Worm (Caenorhabditis elegans): ENCODE data around the gene rbm-25.
A peak's percentile ranks its signal among the peaks of the same experiment; 100 is the strongest.

Gene rbm-25

ce11 chrV:12491070-12491643, 6.9 kb upstream of the rbm-25 start:
- TF ChIP-seq lin-29 (GFP tag; IDR thresholded peaks at IDR 0.05) (no peak), nhr-10 (tag; optimal IDR thresholded peaks at IDR 0.05) (no peak), aly-2 (tag; optimal IDR thresholded peaks at IDR 0.05) (no peak), dmd-9 (GFP tag; IDR thresholded peaks at IDR 0.05) (no peak), hmg-1.1 (GFP tag; IDR thresholded peaks at IDR 0.05) (peak; percentile 63; the same call in 1 of the 2 replicates), nhr-77 (tag; optimal IDR thresholded peaks at IDR 0.05) (peak; percentile 24), ctbp-1 (GFP tag; IDR thresholded peaks at IDR 0.05) (no peak), F37D6.2 (tag; optimal IDR thresholded peaks at IDR 0.05) (no peak), snpc-4 (tag; optimal IDR thresholded peaks at IDR 0.05) (peak; percentile 94), dmd-6 (GFP tag; IDR thresholded peaks at IDR 0.05) (peak; percentile 68), Y75B8A.6 (GFP tag; IDR thresholded peaks at IDR 0.05) (no peak), dve-1 (tag; optimal IDR thresholded peaks at IDR 0.05; ENCODE audit: insufficient read depth) (peak; percentile 92), lim-7 (GFP tag; IDR thresholded peaks at IDR 0.05) (no peak), egl-27 (tag; optimal IDR thresholded peaks at IDR 0.05) (no peak), saeg-2 (GFP tag; IDR thresholded peaks at IDR 0.05) (no peak), arid-1 (GFP tag; conservative IDR thresholded peaks at IDR 0.05) (peak; percentile 76), nhr-76 (tag; optimal IDR thresholded peaks at IDR 0.05) (no peak), ZK337.2 (GFP tag; IDR thresholded peaks at IDR 0.05) (0 out of 2 replicates have a peak, but pooled peaks have one; percentile 3), lsy-2 (tag; optimal IDR thresholded peaks at IDR 0.05) (peak in 1 of 2 experiments; percentile 68), fkh-10 (GFP tag; optimal IDR thresholded peaks at IDR 0.05) (no peak), nhr-48 (tag; optimal IDR thresholded peaks at IDR 0.05) (peak; percentile 64), ceh-32 (tag; optimal IDR thresholded peaks at IDR 0.05; ENCODE audit: poor library complexity) (no peak), dpl-1 (GFP tag; optimal IDR thresholded peaks at IDR 0.05) (peak; percentile 28), lin-1 (GFP tag; IDR thresholded peaks at IDR 0.05) (peak; percentile 74), F26F4.8 (GFP tag; conservative IDR thresholded peaks at IDR 0.05) (no peak), ceh-28 (tag; optimal IDR thresholded peaks at IDR 0.05) (no peak), pha-4 (GFP tag; IDR thresholded peaks at IDR 0.05) (peak; percentile 60; the same call in 1 of the 2 replicates), pha-4 (tag; optimal IDR thresholded peaks at IDR 0.05) (no peak), T20F7.1 (GFP tag; optimal IDR thresholded peaks at IDR 0.05) (peak; percentile 44), F10B5.3 (tag; optimal IDR thresholded peaks at IDR 0.05) (peak; percentile 77), gei-8 (GFP tag; optimal IDR thresholded peaks at IDR 0.05) (no peak), zip-11 (GFP tag; IDR thresholded peaks at IDR 0.05) (0 out of 2 replicates have a peak, but pooled peaks have one; percentile 43), tag-97 (GFP tag; IDR thresholded peaks at IDR 0.05) (no peak), zfp-2 (tag; optimal IDR thresholded peaks at IDR 0.05) (no peak), ceh-62 (tag; optimal IDR thresholded peaks at IDR 0.05) (no peak), unc-62 (GFP tag; optimal IDR thresholded peaks at IDR 0.05 in 1 of 2) (no peak), unc-62 (tag; optimal IDR thresholded peaks at IDR 0.05) (no peak), R02D3.7 (tag; optimal IDR thresholded peaks at IDR 0.05) (no peak), hif-1 (tag; optimal IDR thresholded peaks at IDR 0.05) (no peak), fos-1 (tag; optimal IDR thresholded peaks at IDR 0.05) (no peak), lin-15B (tag; optimal IDR thresholded peaks at IDR 0.05) (no peak), duxl-1 (tag; optimal IDR thresholded peaks at IDR 0.05; ENCODE audit: poor library complexity) (peak; percentile 89), mxl-2 (GFP tag; conservative IDR thresholded peaks at IDR 0.05) (no peak), daf-12 (tag; optimal IDR thresholded peaks at IDR 0.05) (no peak), mdl-1 (tag; optimal IDR thresholded peaks at IDR 0.05) (peak; percentile 31 to 47), D1046.2 (GFP tag; IDR thresholded peaks at IDR 0.05) (no peak), ztf-7 (tag; optimal IDR thresholded peaks at IDR 0.05) (peak; percentile 52), tra-1 (GFP tag; IDR thresholded peaks at IDR 0.05) (peak; percentile 55; the same call in 1 of the 2 replicates), T26A8.4 (GFP tag; IDR thresholded peaks at IDR 0.05) (peak; percentile 92), zag-1 (tag; optimal IDR thresholded peaks at IDR 0.05) (no peak), vab-7 (GFP tag; IDR thresholded peaks at IDR 0.05) (no peak), F44E2.7 (GFP tag; IDR thresholded peaks at IDR 0.05) (no peak)
